ENCODE assay signal across 6 worm cellular contexts in the genomic region with DNA sequence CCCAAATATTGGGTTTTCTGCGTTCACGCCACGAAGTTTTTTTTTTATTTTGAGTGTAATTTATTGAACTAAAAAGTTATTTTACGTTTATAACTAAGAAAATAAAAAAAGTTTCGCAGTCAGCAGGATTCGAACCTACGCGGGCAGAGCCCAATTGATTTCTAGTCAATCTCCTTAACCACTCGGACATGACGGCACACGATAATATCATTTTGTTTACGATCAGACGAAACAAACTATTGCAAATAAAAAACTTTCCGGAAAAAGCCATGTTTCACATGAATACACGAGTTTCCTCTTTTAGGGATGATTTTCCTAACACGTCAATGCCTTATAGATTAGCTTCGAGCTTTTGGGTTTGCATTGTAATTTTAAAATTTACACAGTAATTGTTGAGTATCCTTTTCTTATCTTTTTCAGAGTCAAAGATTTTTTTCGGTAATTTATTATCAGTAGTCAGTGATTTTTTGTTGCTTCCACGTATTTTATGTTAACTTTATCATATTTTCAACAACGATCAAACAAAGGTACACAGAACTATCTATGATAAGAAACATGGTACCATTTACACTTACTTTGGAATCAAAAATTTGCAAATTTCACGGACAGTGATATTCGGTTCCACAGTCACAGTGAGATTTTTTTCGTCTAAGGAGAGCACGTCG.
A peak's percentile ranks its signal among the peaks of the same experiment; 100 is the strongest.
TF ChIP-seq lines count a peak whose summit lies in the region.

No protein-coding gene starts in this region.

TF ChIP-seq in whole organism, L1 larva, 84 proteins besides CTCF, POLR2A, EP300 and RAD21:
- no peak for TF ChIP-seq C16A3.4 (tag; optimal IDR thresholded peaks at IDR 0.05; lab: Kevin White, UChicago)
- peak; percentile 67 for TF ChIP-seq elt-2 (tag; optimal IDR thresholded peaks at IDR 0.05; lab: Kevin White, UChicago)

TF ChIP-seq in whole organism, L2 larva, 48 proteins besides CTCF, POLR2A, EP300 and RAD21:
- TF ChIP-seq fos-1 (tag; optimal IDR thresholded peaks at IDR 0.05; lab: Kevin White, UChicago) (peak; percentile 18), nhr-6 (tag; optimal IDR thresholded peaks at IDR 0.05; lab: Kevin White, UChicago) (no peak), egl-27 (tag; optimal IDR thresholded peaks at IDR 0.05; lab: Kevin White, UChicago) (no peak), ZK546.5 (tag; optimal IDR thresholded peaks at IDR 0.05; lab: Kevin White, UChicago) (no peak)

TF ChIP-seq in whole organism, L3 larva, 47 proteins besides CTCF, POLR2A, EP300 and RAD21:
- no peak for TF ChIP-seq nhr-67 (tag; optimal IDR thresholded peaks at IDR 0.05; lab: Kevin White, UChicago)
- peak; percentile 22 for TF ChIP-seq pqm-1 (tag; optimal IDR thresholded peaks at IDR 0.05; lab: Kevin White, UChicago)
- peak; percentile 68 for TF ChIP-seq elt-2 (tag; optimal IDR thresholded peaks at IDR 0.05; lab: Kevin White, UChicago)

TF ChIP-seq in whole organism, L4 larva, 104 proteins besides CTCF, POLR2A, EP300 and RAD21:
- TF ChIP-seq daf-16 (GFP tag; optimal IDR thresholded peaks at IDR 0.05; lab: Kevin White, UChicago) = no peak
- peak; percentile 59 for TF ChIP-seq daf-16 (tag; optimal IDR thresholded peaks at IDR 0.05; lab: Kevin White, UChicago)
- peak; percentile 14 for TF ChIP-seq nhr-28 (tag; optimal IDR thresholded peaks at IDR 0.05; lab: Kevin White, UChicago)
- no peak for TF ChIP-seq nhr-48 (tag; optimal IDR thresholded peaks at IDR 0.05; lab: Kevin White, UChicago)
- TF ChIP-seq dve-1 (tag; optimal IDR thresholded peaks at IDR 0.05; lab: Kevin White, UChicago; ENCODE audit: insufficient read depth) = peak; percentile 18
- peak; percentile 24 for TF ChIP-seq nhr-77 (tag; optimal IDR thresholded peaks at IDR 0.05; lab: Kevin White, UChicago)
- TF ChIP-seq ceh-82 (tag; optimal IDR thresholded peaks at IDR 0.05; lab: Kevin White, UChicago) = no peak
- peak; percentile 49 for TF ChIP-seq pqm-1 (tag; optimal IDR thresholded peaks at IDR 0.05; lab: Kevin White, UChicago)

TF ChIP-seq in whole organism, late embryonic, 69 proteins besides CTCF, POLR2A, EP300 and RAD21:
- TF ChIP-seq elt-2 (tag; optimal IDR thresholded peaks at IDR 0.05; lab: Kevin White, UChicago) = peak; percentile 4
- no peak for TF ChIP-seq F13H6.1 (tag; optimal IDR thresholded peaks at IDR 0.05; lab: Kevin White, UChicago)
TF ChIP-seq in whole organism, late embryonic: peak in this region for 1.

TF ChIP-seq in whole organism, young adult, 124 proteins besides CTCF, POLR2A, EP300 and RAD21:
- TF ChIP-seq rpc-1 (optimal IDR thresholded peaks at IDR 0.05; lab: Kevin White, UChicago) (peak; percentile 44), rpc-1 (tag; optimal IDR thresholded peaks at IDR 0.05; lab: Kevin White, UChicago) (peak; percentile 70), hlh-26 (GFP tag; conservative IDR thresholded peaks at IDR 0.05; lab: Robert Waterston, UW) (no peak), nhr-80 (tag; optimal IDR thresholded peaks at IDR 0.05; lab: Kevin White, UChicago) (peak; percentile 5), snpc-4 (GFP tag; optimal IDR thresholded peaks at IDR 0.05; lab: Kevin White, UChicago) (no peak), snpc-4 (tag; optimal IDR thresholded peaks at IDR 0.05; lab: Kevin White, UChicago) (peak in 1 of 4 experiments; percentile 65), tbp1 (GFP tag; optimal IDR thresholded peaks at IDR 0.05; lab: Kevin White, UChicago) (peak; percentile 83), lin-54 (GFP tag; optimal IDR thresholded peaks at IDR 0.05; lab: Kevin White, UChicago) (no peak), fkh-3 (tag; optimal IDR thresholded peaks at IDR 0.05; lab: Kevin White, UChicago) (no peak), lsl-1 (GFP tag; optimal IDR thresholded peaks at IDR 0.05; lab: Kevin White, UChicago) (no peak), B0261.1 (tag; optimal IDR thresholded peaks at IDR 0.05; lab: Kevin White, UChicago) (peak; percentile 50), lin-35 (GFP tag; optimal IDR thresholded peaks at IDR 0.05; lab: Kevin White, UChicago) (no peak), lsy-27 (tag; optimal IDR thresholded peaks at IDR 0.05; lab: Kevin White, UChicago; ENCODE audit: borderline replicate concordance, insufficient read depth) (no peak)
